ENCODE assay signal across 1 fruit fly cellular context in genomic region chr4:1053653-1054163, dm6.
A peak's percentile ranks its signal among the peaks of the same experiment; 100 is the strongest.
TF ChIP-seq lines count a peak whose summit lies in the region.

CaMKII (minus strand) TSS chr4:1053703.

TF ChIP-seq in whole organism, embryonic, 481 proteins besides CTCF, POLR2A, EP300 and RAD21 (continued from another document and continues in another):
- TF ChIP-seq z (GFP tag; IDR thresholded peaks at IDR 0.05; lab: Robert Waterston, UW) (no peak), bsh (GFP tag; optimal IDR thresholded peaks at IDR 0.05; lab: Kevin White, UChicago) (peak in 1 of 2 experiments; percentile 50), CG2678 (tag; optimal IDR thresholded peaks at IDR 0.05; lab: Kevin White, UChicago) (no peak), Rx (GFP tag; IDR thresholded peaks at IDR 0.05; lab: Robert Waterston, UW) (no peak), ac (GFP tag; optimal IDR thresholded peaks at IDR 0.05; lab: Kevin White, UChicago) (no peak), CG8478 (optimal IDR thresholded peaks at IDR 0.05; lab: Kevin White, UChicago) (no peak), mld (GFP tag; IDR thresholded peaks at IDR 0.05; lab: Robert Waterston, UW; ENCODE audit: partially characterized antibody) (no peak), br (optimal IDR thresholded peaks at IDR 0.05; lab: Kevin White, UChicago) (no peak), al (GFP tag; IDR thresholded peaks at IDR 0.05; lab: Robert Waterston, UW) (no peak), CG6272 (GFP tag; IDR thresholded peaks at IDR 0.05; lab: Robert Waterston, UW) (no peak), lbe (GFP tag; optimal IDR thresholded peaks at IDR 0.05; lab: Kevin White, UChicago) (no peak), CG3847 (GFP tag; IDR thresholded peaks at IDR 0.05; lab: Robert Waterston, UW) (no peak), CG10543 (GFP tag; optimal IDR thresholded peaks at IDR 0.05; lab: Kevin White, UChicago) (no peak), zen2 (GFP tag; IDR thresholded peaks at IDR 0.05; lab: Robert Waterston, UW; ENCODE audit: partially characterized antibody) (no peak), CG18619 (GFP tag; optimal IDR thresholded peaks at IDR 0.05; lab: Kevin White, UChicago) (no peak), Abd-B (GFP tag; optimal IDR thresholded peaks at IDR 0.05; lab: Kevin White, UChicago) (no peak), twi (tag; optimal IDR thresholded peaks at IDR 0.05; lab: Kevin White, UChicago) (peak; percentile 3), crc (GFP tag; optimal IDR thresholded peaks at IDR 0.05; lab: Kevin White, UChicago) (no peak), ttk (GFP tag; IDR thresholded peaks at IDR 0.05; lab: Robert Waterston, UW) (no peak), Usf (GFP tag; optimal IDR thresholded peaks at IDR 0.05; lab: Kevin White, UChicago) (no peak), CG1529 (GFP tag; optimal IDR thresholded peaks at IDR 0.05; lab: Kevin White, UChicago) (no peak), CG32767 (GFP tag; IDR thresholded peaks at IDR 0.05; lab: Robert Waterston, UW) (no peak; the same call in 1 of the 2 replicates), CG3163 (GFP tag; optimal IDR thresholded peaks at IDR 0.05; lab: Kevin White, UChicago) (no peak), lilli (GFP tag; optimal IDR thresholded peaks at IDR 0.05; lab: Kevin White, UChicago) (peak; percentile 30), pan (optimal IDR thresholded peaks at IDR 0.05; lab: Kevin White, UChicago) (no peak), pan (GFP tag; optimal IDR thresholded peaks at IDR 0.05 in 1 of 2, IDR thresholded peaks at IDR 0.05 in 1 of 2) (no peak), CG12104 (GFP tag; optimal IDR thresholded peaks at IDR 0.05; lab: Kevin White, UChicago) (peak; percentile 28), CG4360 (GFP tag; IDR thresholded peaks at IDR 0.05; lab: Robert Waterston, UW) (no peak), CG13123 (GFP tag; optimal IDR thresholded peaks at IDR 0.05; lab: Kevin White, UChicago) (no peak), amos (GFP tag; IDR thresholded peaks at IDR 0.05; lab: Robert Waterston, UW; ENCODE audit: partially characterized antibody) (no peak), toy (GFP tag; IDR thresholded peaks at IDR 0.05; lab: Robert Waterston, UW) (no peak), B-H1 (GFP tag; IDR thresholded peaks at IDR 0.05; lab: Robert Waterston, UW) (no peak), Asciz (GFP tag; optimal IDR thresholded peaks at IDR 0.05; lab: Kevin White, UChicago) (no peak), GATAe (GFP tag; conservative IDR thresholded peaks at IDR 0.05; lab: Robert Waterston, UW) (no peak), sob (GFP tag; IDR thresholded peaks at IDR 0.05; lab: Robert Waterston, UW) (no peak), dan (GFP tag; IDR thresholded peaks at IDR 0.05; lab: Robert Waterston, UW) (no peak), Hr78 (GFP tag; optimal IDR thresholded peaks at IDR 0.05; lab: Kevin White, UChicago) (no peak), cato (GFP tag; optimal IDR thresholded peaks at IDR 0.05; lab: Kevin White, UChicago; ENCODE audit: borderline replicate concordance) (no peak), MESR4 (GFP tag; optimal IDR thresholded peaks at IDR 0.05; lab: Kevin White, UChicago) (peak; percentile 11), dysf (GFP tag; IDR thresholded peaks at IDR 0.05; lab: Robert Waterston, UW) (no peak; the same call in 2 of the 3 replicates), ash1 (GFP tag; optimal IDR thresholded peaks at IDR 0.05; lab: Kevin White, UChicago) (no peak), CG4328 (GFP tag; optimal IDR thresholded peaks at IDR 0.05; lab: Kevin White, UChicago) (no peak), Trl (optimal IDR thresholded peaks at IDR 0.05; lab: Kevin White, UChicago) (no peak), Trl (GFP tag; optimal IDR thresholded peaks at IDR 0.05; lab: Kevin White, UChicago) (no peak), ewg (GFP tag; optimal IDR thresholded peaks at IDR 0.05; lab: Kevin White, UChicago) (peak; percentile 90), Dfd (GFP tag; optimal IDR thresholded peaks at IDR 0.05; lab: Kevin White, UChicago) (no peak), en (GFP tag; optimal IDR thresholded peaks at IDR 0.05; lab: Kevin White, UChicago) (no peak), tup (GFP tag; optimal IDR thresholded peaks at IDR 0.05; lab: Kevin White, UChicago) (peak; percentile 14), CG10274 (GFP tag; optimal IDR thresholded peaks at IDR 0.05; lab: Kevin White, UChicago) (no peak), Opbp (GFP tag; IDR thresholded peaks at IDR 0.05; lab: Robert Waterston, UW; ENCODE audit: partially characterized antibody) (no peak), danr (GFP tag; IDR thresholded peaks at IDR 0.05; lab: Robert Waterston, UW) (no peak), slp2 (GFP tag; optimal IDR thresholded peaks at IDR 0.05; lab: Kevin White, UChicago) (no peak), mam (GFP tag; optimal IDR thresholded peaks at IDR 0.05; lab: Kevin White, UChicago) (no peak), D (optimal IDR thresholded peaks at IDR 0.05; lab: Kevin White, UChicago) (no peak), D (GFP tag; optimal IDR thresholded peaks at IDR 0.05; lab: Kevin White, UChicago) (peak; percentile 33), CG5245 (GFP tag; optimal IDR thresholded peaks at IDR 0.05; lab: Kevin White, UChicago) (no peak), Xrp1 (GFP tag; IDR thresholded peaks at IDR 0.05; lab: Robert Waterston, UW) (peak; percentile 62), CG15601 (tag; optimal IDR thresholded peaks at IDR 0.05; lab: Kevin White, UChicago) (no peak), CG7928 (GFP tag; optimal IDR thresholded peaks at IDR 0.05; lab: Kevin White, UChicago) (no peak), CG10565 (GFP tag; optimal IDR thresholded peaks at IDR 0.05; lab: Kevin White, UChicago) (no peak), CG15073 (GFP tag; optimal IDR thresholded peaks at IDR 0.05; lab: Kevin White, UChicago) (no peak), exex (tag; optimal IDR thresholded peaks at IDR 0.05; lab: Kevin White, UChicago) (no peak), HLH3B (GFP tag; IDR thresholded peaks at IDR 0.05; lab: Robert Waterston, UW) (peak; percentile 6; the same call in 1 of the 2 replicates), CG17328 (GFP tag; IDR thresholded peaks at IDR 0.05; lab: Robert Waterston, UW) (no peak; the same call in 1 of the 2 replicates), CG3407 (GFP tag; optimal IDR thresholded peaks at IDR 0.05; lab: Kevin White, UChicago) (peak; percentile 13), ATbp (GFP tag; optimal IDR thresholded peaks at IDR 0.05; lab: Kevin White, UChicago) (no peak), CG34224 (GFP tag; IDR thresholded peaks at IDR 0.05; lab: Robert Waterston, UW; ENCODE audit: partially characterized antibody) (no peak), sqz (GFP tag; optimal IDR thresholded peaks at IDR 0.05; lab: Kevin White, UChicago) (no peak), ranshi (GFP tag; IDR thresholded peaks at IDR 0.05; lab: Robert Waterston, UW) (no peak), CG6175 (GFP tag; IDR thresholded peaks at IDR 0.05; lab: Robert Waterston, UW) (no peak), CG10979 (tag; optimal IDR thresholded peaks at IDR 0.05; lab: Kevin White, UChicago) (peak; percentile 37), dmrt11E (tag; optimal IDR thresholded peaks at IDR 0.05; lab: Kevin White, UChicago) (peak; percentile 53), CG18764 (GFP tag; optimal IDR thresholded peaks at IDR 0.05; lab: Kevin White, UChicago) (peak; percentile 15), CG7556 (GFP tag; optimal IDR thresholded peaks at IDR 0.05; lab: Kevin White, UChicago) (no peak), slbo (GFP tag; IDR thresholded peaks at IDR 0.05; lab: Robert Waterston, UW) (no peak), PHDP (tag; optimal IDR thresholded peaks at IDR 0.05; lab: Kevin White, UChicago) (peak; percentile 34), CG12219 (GFP tag; optimal IDR thresholded peaks at IDR 0.05; lab: Kevin White, UChicago) (no peak), az2 (GFP tag; optimal IDR thresholded peaks at IDR 0.05; lab: Kevin White, UChicago) (peak; percentile 33), gem (tag; optimal IDR thresholded peaks at IDR 0.05; lab: Kevin White, UChicago) (peak; percentile 67), dpn (GFP tag; optimal IDR thresholded peaks at IDR 0.05; lab: Kevin White, UChicago) (peak in 1 of 2 experiments; percentile 19), esg (GFP tag; conservative IDR thresholded peaks at IDR 0.05; lab: Robert Waterston, UW) (no peak; the same call in 1 of the 2 replicates), pita (GFP tag; optimal IDR thresholded peaks at IDR 0.05; lab: Kevin White, UChicago) (no peak), CG1832 (GFP tag; optimal IDR thresholded peaks at IDR 0.05; lab: Kevin White, UChicago) (no peak), Antp (GFP tag; optimal IDR thresholded peaks at IDR 0.05; lab: Kevin White, UChicago) (no peak), CG17568 (GFP tag; optimal IDR thresholded peaks at IDR 0.05; lab: Kevin White, UChicago) (no peak), Doc3 (GFP tag; IDR thresholded peaks at IDR 0.05; lab: Robert Waterston, UW; ENCODE audit: partially characterized antibody) (no peak), p53 (GFP tag; optimal IDR thresholded peaks at IDR 0.05; lab: Kevin White, UChicago) (no peak), nmo (GFP tag; optimal IDR thresholded peaks at IDR 0.05; lab: Kevin White, UChicago) (peak; percentile 46), CG11504 (tag; optimal IDR thresholded peaks at IDR 0.05; lab: Kevin White, UChicago) (no peak), ara (GFP tag; IDR thresholded peaks at IDR 0.05; lab: Robert Waterston, UW) (no peak), CG14860 (GFP tag; IDR thresholded peaks at IDR 0.05; lab: Robert Waterston, UW; ENCODE audit: partially characterized antibody) (no peak), salm (tag; optimal IDR thresholded peaks at IDR 0.05; lab: Kevin White, UChicago) (no peak), Nf-YA (GFP tag; IDR thresholded peaks at IDR 0.05; lab: Robert Waterston, UW) (no peak), CG11085 (GFP tag; IDR thresholded peaks at IDR 0.05; lab: Robert Waterston, UW) (no peak), shn (GFP tag; optimal IDR thresholded peaks at IDR 0.05; lab: Kevin White, UChicago) (no peak), sug (tag; optimal IDR thresholded peaks at IDR 0.05; lab: Kevin White, UChicago) (no peak), CG14014 (GFP tag; IDR thresholded peaks at IDR 0.05; lab: Robert Waterston, UW) (0 out of 2 replicates have a peak, but pooled peaks have one; percentile 15), fd96Cb (tag; optimal IDR thresholded peaks at IDR 0.05; lab: Kevin White, UChicago) (peak; percentile 8), HmgZ (tag; optimal IDR thresholded peaks at IDR 0.05; lab: Kevin White, UChicago) (no peak), CG15269 (tag; optimal IDR thresholded peaks at IDR 0.05; lab: Kevin White, UChicago) (no peak), E2f2 (GFP tag; IDR thresholded peaks at IDR 0.05; lab: Robert Waterston, UW) (peak; percentile 34), ase (GFP tag; IDR thresholded peaks at IDR 0.05; lab: Robert Waterston, UW) (no peak), bigmax (GFP tag; optimal IDR thresholded peaks at IDR 0.05; lab: Kevin White, UChicago) (no peak), CG4617 (GFP tag; optimal IDR thresholded peaks at IDR 0.05; lab: Kevin White, UChicago; ENCODE audit: borderline replicate concordance) (no peak), Nf-YC (tag; optimal IDR thresholded peaks at IDR 0.05; lab: Kevin White, UChicago) (peak; percentile 61), CG15696 (tag; optimal IDR thresholded peaks at IDR 0.05; lab: Kevin White, UChicago) (peak; percentile 13), CG13775 (GFP tag; optimal IDR thresholded peaks at IDR 0.05; lab: Kevin White, UChicago) (no peak), CG2120 (GFP tag; optimal IDR thresholded peaks at IDR 0.05; lab: Kevin White, UChicago) (peak; percentile 36), nom (GFP tag; optimal IDR thresholded peaks at IDR 0.05; lab: Kevin White, UChicago) (no peak), CG2129 (GFP tag; IDR thresholded peaks at IDR 0.05; lab: Robert Waterston, UW; ENCODE audit: partially characterized antibody) (no peak), NFAT (GFP tag; IDR thresholded peaks at IDR 0.05; lab: Robert Waterston, UW) (no peak), Lim3 (GFP tag; IDR thresholded peaks at IDR 0.05; lab: Robert Waterston, UW) (no peak), Chrac-16 (GFP tag; optimal IDR thresholded peaks at IDR 0.05; lab: Kevin White, UChicago) (no peak), crol (GFP tag; IDR thresholded peaks at IDR 0.05; lab: Robert Waterston, UW) (no peak), CG6254 (GFP tag; optimal IDR thresholded peaks at IDR 0.05; lab: Kevin White, UChicago) (peak; percentile 36), Doc2 (GFP tag; IDR thresholded peaks at IDR 0.05; lab: Robert Waterston, UW) (no peak), bbx (GFP tag; IDR thresholded peaks at IDR 0.05; lab: Robert Waterston, UW; ENCODE audit: partially characterized antibody) (no peak), CG8359 (GFP tag; optimal IDR thresholded peaks at IDR 0.05; lab: Kevin White, UChicago; ENCODE audit: borderline replicate concordance) (no peak), hb (GFP tag; IDR thresholded peaks at IDR 0.05; lab: Robert Waterston, UW; ENCODE audit: partially characterized antibody) (no peak), Oli (tag; optimal IDR thresholded peaks at IDR 0.05; lab: Kevin White, UChicago) (no peak), dati (GFP tag; IDR thresholded peaks at IDR 0.05; lab: Robert Waterston, UW) (no peak), CG3995 (GFP tag; optimal IDR thresholded peaks at IDR 0.05; lab: Kevin White, UChicago) (peak; percentile 36), lov (optimal IDR thresholded peaks at IDR 0.05; lab: Kevin White, UChicago) (no peak), lov (GFP tag; IDR thresholded peaks at IDR 0.05; lab: Robert Waterston, UW) (no peak), CG14050 (GFP tag; IDR thresholded peaks at IDR 0.05; lab: Robert Waterston, UW) (no peak), sens (GFP tag; lab: Kevin White, UChicago) (peak; percentile 85), CG4404 (GFP tag; IDR thresholded peaks at IDR 0.05; lab: Robert Waterston, UW) (no peak), Gsc (GFP tag; IDR thresholded peaks at IDR 0.05; lab: Robert Waterston, UW) (no peak), hth (optimal IDR thresholded peaks at IDR 0.05; lab: Kevin White, UChicago) (no peak), onecut (GFP tag; IDR thresholded peaks at IDR 0.05; lab: Robert Waterston, UW) (peak; percentile 22; the same call in 1 of the 2 replicates), NfI (GFP tag; optimal IDR thresholded peaks at IDR 0.05; lab: Kevin White, UChicago) (no peak), bcd (GFP tag; optimal IDR thresholded peaks at IDR 0.05; lab: Kevin White, UChicago) (no peak), CG2116 (GFP tag; optimal IDR thresholded peaks at IDR 0.05; lab: Kevin White, UChicago) (peak; percentile 26), vvl (GFP tag; IDR thresholded peaks at IDR 0.05; lab: Robert Waterston, UW) (no peak), CG16863 (GFP tag; optimal IDR thresholded peaks at IDR 0.05; lab: Kevin White, UChicago) (no peak), tgo (GFP tag; IDR thresholded peaks at IDR 0.05; lab: Robert Waterston, UW) (no peak; the same call in 2 of the 3 replicates), Bteb2 (GFP tag; optimal IDR thresholded peaks at IDR 0.05; lab: Kevin White, UChicago) (no peak)
